Fruit fly (Drosophila melanogaster) whole organism, embryonic: ENCODE results near the gene CG4020.
A peak's percentile ranks its signal among the peaks of the same experiment; 100 is the strongest.

ENCODE experiments used
- Ada2b ChIP-seq: fragments of 200-800 bp; sonication (Bioruptor generic); IDR thresholded peaks from 2 replicates; pipeline ENCODE4 v1.3.6; 2022; ENCODE audit warnings: missing biosample characterization, missing genetic modification characterization
- Antp ChIP-seq: fragments of 200-800 bp; sonication (Bioruptor generic); optimal IDR thresholded peaks from 3 replicates; lab custom pipeline; 2016; ENCODE audit warnings: missing biosample characterization, missing genetic modification characterization
- Asciz ChIP-seq: fragments of 200-800 bp; sonication (Bioruptor generic); optimal IDR thresholded peaks from 2 replicates; lab custom pipeline; 2017; ENCODE audit warnings: missing biosample characterization, mild to moderate bottlenecking, missing genetic modification characterization, missing genetic modification reagents
- CG11696 ChIP-seq: fragments of 200-800 bp; sonication (Bioruptor generic); IDR thresholded peaks from 2 replicates; pipeline ENCODE4 v1.3.6; 2022; ENCODE audit warnings: missing biosample characterization, missing genetic modification characterization
- CG13424 ChIP-seq: fragments of 200-800 bp; sonication (Bioruptor generic); optimal IDR thresholded peaks from 2 replicates; lab custom pipeline; 2019; ENCODE audit warnings: missing biosample characterization, mild to moderate bottlenecking, missing genetic modification characterization, moderate library complexity
- CG13894 ChIP-seq: fragments of 200-800 bp; sonication (Bioruptor generic); optimal IDR thresholded peaks from 3 replicates; lab custom pipeline; 2018; ENCODE audit warnings: missing biosample characterization, mild to moderate bottlenecking, missing genetic modification characterization, moderate library complexity
- CG14014 ChIP-seq: fragments of 200-800 bp; sonication (Bioruptor generic); IDR thresholded peaks from 2 replicates; pipeline ENCODE4 v1.3.6; 2022; ENCODE audit warnings: missing biosample characterization, missing genetic modification characterization
- CG14441 ChIP-seq: fragments of 200-800 bp; sonication (Bioruptor generic); IDR thresholded peaks from 2 replicates; pipeline ENCODE4 v1.3.6; 2022; ENCODE audit warnings: missing biosample characterization, missing genetic modification characterization
- CG15601 ChIP-seq: fragments of 200-800 bp; sonication (Bioruptor generic); optimal IDR thresholded peaks from 3 replicates; lab custom pipeline; 2019; ENCODE audit warnings: missing biosample characterization, mild to moderate bottlenecking, missing genetic modification characterization, moderate library complexity
- CG16863 ChIP-seq: fragments of 200-800 bp; sonication (Bioruptor generic); optimal IDR thresholded peaks from 3 replicates; lab custom pipeline; 2016; ENCODE audit warnings: missing biosample characterization, missing genetic modification characterization
- CG17385 ChIP-seq: fragments of 200-800 bp; sonication (Bioruptor generic); optimal IDR thresholded peaks from 3 replicates; lab custom pipeline; 2018; ENCODE audit warnings: missing biosample characterization, mild to moderate bottlenecking, missing genetic modification characterization
- CG34376 ChIP-seq: fragments of 200-800 bp; sonication (Bioruptor generic); optimal IDR thresholded peaks from 2 replicates; lab custom pipeline; 2018; ENCODE audit warnings: missing biosample characterization, mild to moderate bottlenecking, missing genetic modification characterization
- CG4360 ChIP-seq: fragments of 200-800 bp; sonication (Bioruptor generic); IDR thresholded peaks from 2 replicates; pipeline ENCODE4 v1.3.6; 2022; ENCODE audit warnings: missing biosample characterization, missing genetic modification characterization
- CG6272 ChIP-seq: fragments of 200-800 bp; sonication (Bioruptor generic); IDR thresholded peaks from 2 replicates; pipeline ENCODE4 v1.3.6; 2022; ENCODE audit warnings: missing biosample characterization, missing genetic modification characterization
- Chrac-16 ChIP-seq: fragments of 200-800 bp; sonication (Bioruptor generic); optimal IDR thresholded peaks from 3 replicates; lab custom pipeline; 2016; ENCODE audit warnings: missing biosample characterization, missing genetic modification characterization
- CoRest ChIP-seq: fragments of 200-800 bp; sonication (Bioruptor generic); optimal IDR thresholded peaks from 3 replicates; lab custom pipeline; 2018; ENCODE audit warnings: missing biosample characterization, mild to moderate bottlenecking, missing genetic modification characterization, moderate library complexity
- Ets65A ChIP-seq: fragments of 200-800 bp; sonication (Bioruptor generic); peaks from one replicate; lab custom pipeline; 2016; ENCODE audit warnings: missing biosample characterization, missing genetic modification characterization
- GATAe ChIP-seq: fragments of 200-800 bp; sonication (Bioruptor generic); conservative IDR thresholded peaks from 2 replicates; pipeline ENCODE4 v1.3.6; 2022; ENCODE audit warnings: missing biosample characterization, missing genetic modification characterization
- H15 ChIP-seq: fragments of 200-800 bp; sonication (Bioruptor generic); IDR thresholded peaks from 3 replicates; pipeline ENCODE4 v1.3.6; 2022; ENCODE audit warnings: missing biosample characterization, missing genetic modification characterization
- H2.0 ChIP-seq: fragments of 200-800 bp; sonication (Bioruptor generic); IDR thresholded peaks from 2 replicates; pipeline ENCODE4 v1.3.6; 2022; ENCODE audit warnings: missing biosample characterization, missing genetic modification characterization
- MESR4 ChIP-seq: fragments of 200-800 bp; sonication (Bioruptor generic); optimal IDR thresholded peaks from 2 replicates; lab custom pipeline; 2018; ENCODE audit warnings: missing biosample characterization, mild to moderate bottlenecking, missing genetic modification characterization, moderate library complexity
- Med ChIP-seq: fragments of 200-800 bp; sonication (Bioruptor generic); peaks from one replicate; lab custom pipeline; 2016; ENCODE audit warnings: missing biosample characterization, missing genetic modification characterization, mild to moderate bottlenecking, inconsistent platforms, moderate library complexity
- Oli ChIP-seq: fragments of 200-800 bp; sonication (Bioruptor generic); optimal IDR thresholded peaks from 2 replicates; lab custom pipeline; 2018; ENCODE audit warnings: missing biosample characterization, mild to moderate bottlenecking, missing genetic modification characterization, moderate library complexity
- Pdp1 ChIP-seq, 2 experiments: fragments of 200-800 bp; sonication (Bioruptor generic); optimal IDR thresholded peaks; 3 replicates each; lab custom pipeline; 2016; ENCODE audit warnings: missing biosample characterization in 2 of 2, missing genetic modification characterization in 2 of 2, mild to moderate bottlenecking in 1 of 2, moderate library complexity in 1 of 2
- abd-A ChIP-seq: fragments of 200-800 bp; sonication (Bioruptor generic); optimal IDR thresholded peaks from 3 replicates; lab custom pipeline; 2019; ENCODE audit warnings: missing biosample characterization, mild to moderate bottlenecking, missing genetic modification characterization, moderate library complexity
- bcd ChIP-seq: fragments of 200-800 bp; sonication (Bioruptor generic); optimal IDR thresholded peaks from 2 replicates; lab custom pipeline; 2017; ENCODE audit warnings: missing biosample characterization, mild to moderate bottlenecking, missing genetic modification characterization
- br ChIP-seq: fragments of >200 bp; optimal IDR thresholded peaks from 2 replicates; lab custom pipeline; 2017
- caup ChIP-seq: fragments of 200-800 bp; sonication (Bioruptor generic); optimal IDR thresholded peaks from 3 replicates; lab custom pipeline; 2017; ENCODE audit warnings: missing biosample characterization, mild to moderate bottlenecking, missing genetic modification characterization, moderate library complexity; ENCODE audit not compliant: severe bottlenecking
- cg ChIP-seq: fragments of 200-800 bp; sonication (Bioruptor generic); optimal IDR thresholded peaks from 3 replicates; lab custom pipeline; 2019; ENCODE audit warnings: missing biosample characterization, mild to moderate bottlenecking, missing genetic modification characterization, moderate library complexity
- crp ChIP-seq, 2 experiments: fragments of 200-800 bp; sonication (Bioruptor generic); optimal IDR thresholded peaks; 2 replicates in 1 of 2; 3 replicates in 1 of 2; lab custom pipeline; 2017; ENCODE audit warnings: missing biosample characterization in 2 of 2, missing genetic modification characterization in 2 of 2, mild to moderate bottlenecking in 1 of 2, moderate library complexity in 1 of 2
- exex ChIP-seq: fragments of 200-800 bp; sonication (Bioruptor generic); optimal IDR thresholded peaks from 4 replicates; lab custom pipeline; 2018; ENCODE audit warnings: missing biosample characterization, mild to moderate bottlenecking, missing genetic modification characterization, moderate library complexity
- fru ChIP-seq: fragments of >200 bp; optimal IDR thresholded peaks from 2 replicates; lab custom pipeline; 2017
- gce ChIP-seq: fragments of 200-800 bp; sonication (Bioruptor generic); IDR thresholded peaks from 3 replicates; pipeline ENCODE4 v1.3.6; 2022; ENCODE audit warnings: missing biosample characterization, missing genetic modification characterization
- gfzf ChIP-seq: fragments of 200-800 bp; sonication (Bioruptor generic); optimal IDR thresholded peaks from 2 replicates; lab custom pipeline; 2016; ENCODE audit warnings: missing biosample characterization, mild to moderate bottlenecking, missing genetic modification characterization, moderate library complexity
- grn ChIP-seq: fragments of 200-800 bp; sonication (Bioruptor generic); optimal IDR thresholded peaks from 3 replicates; lab custom pipeline; 2017; ENCODE audit warnings: missing biosample characterization, missing genetic modification characterization
- inv ChIP-seq: fragments of 200-800 bp; sonication (Bioruptor generic); IDR thresholded peaks from 2 replicates; pipeline ENCODE4 v1.3.6; 2022; ENCODE audit warnings: missing biosample characterization, missing genetic modification characterization; ENCODE audit not compliant: partially characterized antibody
- lab ChIP-seq: fragments of 200-800 bp; sonication (Bioruptor generic); optimal IDR thresholded peaks from 3 replicates; lab custom pipeline; 2017; ENCODE audit warnings: missing biosample characterization, missing genetic modification characterization, mild to moderate bottlenecking, moderate library complexity, missing genetic modification reagents
- mirr ChIP-seq: fragments of 200-800 bp; sonication (Bioruptor generic); optimal IDR thresholded peaks from 3 replicates; lab custom pipeline; 2018; ENCODE audit warnings: missing biosample characterization, mild to moderate bottlenecking, missing genetic modification characterization
- nau ChIP-seq: fragments of 200-800 bp; sonication (Bioruptor generic); optimal IDR thresholded peaks from 3 replicates; lab custom pipeline; 2017; ENCODE audit warnings: missing biosample characterization, mild to moderate bottlenecking, missing genetic modification characterization, missing genetic modification reagents
- nerfin-2 ChIP-seq: fragments of 200-800 bp; sonication (Bioruptor generic); IDR thresholded peaks from 2 replicates; pipeline ENCODE4 v1.3.6; 2022; ENCODE audit warnings: missing biosample characterization, missing genetic modification characterization; ENCODE audit not compliant: partially characterized antibody
- p53 ChIP-seq: fragments of 200-800 bp; sonication (Bioruptor generic); optimal IDR thresholded peaks from 2 replicates; lab custom pipeline; 2016; ENCODE audit warnings: missing biosample characterization, missing genetic modification characterization
- pros ChIP-seq: fragments of 200-800 bp; sonication (Bioruptor generic); optimal IDR thresholded peaks from 3 replicates; lab custom pipeline; 2019; ENCODE audit warnings: missing biosample characterization, mild to moderate bottlenecking, missing genetic modification characterization, moderate library complexity
- run ChIP-seq: fragments of 200-800 bp; sonication (Bioruptor generic); optimal IDR thresholded peaks from 3 replicates; lab custom pipeline; 2018; ENCODE audit warnings: missing biosample characterization, mild to moderate bottlenecking, missing genetic modification characterization
- sd ChIP-seq: fragments of 200-800 bp; sonication (Bioruptor generic); optimal IDR thresholded peaks from 3 replicates; lab custom pipeline; 2018; ENCODE audit warnings: missing biosample characterization, mild to moderate bottlenecking, missing genetic modification characterization, moderate library complexity
- sens ChIP-seq: fragments of 200-800 bp; sonication (Bioruptor generic); peaks from one replicate; lab custom pipeline; 2016; ENCODE audit warnings: missing biosample characterization, missing genetic modification characterization
- sima ChIP-seq: fragments of 200-800 bp; sonication (Bioruptor generic); optimal IDR thresholded peaks from 2 replicates; lab custom pipeline; 2016; ENCODE audit warnings: missing biosample characterization, missing genetic modification characterization
- sob ChIP-seq: fragments of 200-800 bp; sonication (Bioruptor generic); IDR thresholded peaks from 2 replicates; pipeline ENCODE4 v1.3.6; 2022; ENCODE audit warnings: missing biosample characterization, missing genetic modification characterization

The CG4020 gene

DNA sequence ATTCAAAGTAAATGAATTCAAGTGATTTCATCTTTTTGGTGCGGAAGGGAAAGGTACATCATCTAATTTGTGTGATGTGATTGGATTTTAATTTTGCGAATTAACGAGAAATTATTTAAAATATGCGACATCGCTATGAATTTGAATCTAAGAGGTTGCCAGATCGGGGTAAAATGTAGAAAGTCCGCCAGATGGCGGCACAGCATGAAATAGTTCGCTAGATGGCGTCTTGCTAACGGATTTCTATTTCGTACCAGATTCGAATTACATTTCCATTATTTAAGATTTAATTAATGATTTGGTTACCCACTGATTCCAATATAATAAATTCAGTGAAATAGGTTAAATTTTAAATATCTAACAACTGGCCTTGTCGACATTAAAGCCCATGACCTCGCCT lies 22.2 kb upstream of the CG4020 start (continued):
- peak; percentile 7 for TF ChIP-seq bcd (GFP tag; lab: Kevin White, UChicago)
- 0 out of 3 replicates have a peak, but pooled peaks have one; percentile 42 for TF ChIP-seq H15
- TF ChIP-seq CG13424 (tag; lab: Kevin White, UChicago): peak; percentile 1
- peak; percentile 20 for TF ChIP-seq CG16863 (GFP tag; lab: Kevin White, UChicago)

DNA sequence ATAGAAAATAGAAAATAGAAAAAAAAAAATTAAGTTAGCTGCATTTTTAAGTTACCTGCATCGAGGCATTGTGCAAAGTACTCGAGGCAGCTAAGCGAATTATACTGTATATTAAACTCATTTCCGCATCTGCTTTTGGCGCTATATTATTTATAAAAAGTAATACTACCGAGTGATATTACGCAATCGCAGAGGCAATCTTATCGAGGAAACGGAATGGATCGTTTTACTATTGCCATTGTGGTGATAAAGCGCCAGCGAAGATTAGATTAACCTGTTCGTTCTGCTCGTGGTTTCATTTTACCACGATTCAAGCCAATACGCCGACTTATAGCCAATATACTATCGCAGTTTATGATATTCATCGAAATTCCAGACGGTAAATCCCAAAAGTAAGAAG lies 21.3 kb upstream of the CG4020 start:
- no peak for TF ChIP-seq CG13894
- TF ChIP-seq gce: no peak
- no peak for TF ChIP-seq CG11696 (GFP tag; lab: Robert Waterston, UW)
- no peak for TF ChIP-seq CG13424 (tag; lab: Kevin White, UChicago)
- peak in 1 of 2 experiments; percentile 88 for TF ChIP-seq Pdp1 (GFP tag; optimal IDR thresholded peaks at IDR 0.05; lab: Kevin White, UChicago)
- TF ChIP-seq fru (lab: Kevin White, UChicago): no peak
- peak; percentile 22; the same call in 1 of the 2 replicates for TF ChIP-seq GATAe (GFP tag; lab: Robert Waterston, UW)
- TF ChIP-seq sd: peak; percentile 48
- TF ChIP-seq exex (tag; lab: Kevin White, UChicago): peak; percentile 39
- no peak for TF ChIP-seq CG14014 (GFP tag; lab: Robert Waterston, UW)
- no peak for TF ChIP-seq Chrac-16 (GFP tag; lab: Kevin White, UChicago)
- TF ChIP-seq CG14441 (GFP tag; lab: Robert Waterston, UW): no peak
- TF ChIP-seq Asciz (GFP tag; lab: Kevin White, UChicago): no peak
- no peak for TF ChIP-seq Ets65A (GFP tag; lab: Kevin White, UChicago)
- no peak for TF ChIP-seq CG6272
- no peak for TF ChIP-seq Antp (GFP tag; lab: Kevin White, UChicago)
- TF ChIP-seq Med (GFP tag; lab: Kevin White, UChicago): peak; percentile 24
- TF ChIP-seq, all 482 proteins: peak for 5

DNA sequence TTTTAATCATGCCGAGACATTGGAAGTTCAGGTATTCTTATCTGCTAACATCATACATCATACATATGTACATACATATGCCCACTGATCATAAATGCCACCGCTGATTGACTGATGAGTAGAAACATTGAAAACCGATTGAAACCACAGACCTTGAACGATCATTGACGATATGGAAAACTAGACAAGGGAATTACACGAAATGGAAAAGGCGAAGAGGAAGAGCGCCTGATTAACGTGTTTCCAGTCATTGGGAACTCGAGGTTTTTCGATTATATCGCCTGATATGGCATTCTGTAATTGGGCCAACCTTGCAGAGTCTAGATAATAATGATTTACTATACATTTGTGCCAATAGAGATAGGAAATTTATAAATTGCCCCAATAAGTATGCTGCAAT lies 20.7 kb upstream of the CG4020 start:
- TF ChIP-seq lab (GFP tag; lab: Kevin White, UChicago): peak; percentile 83
- peak; percentile 32 for TF ChIP-seq run (tag; lab: Kevin White, UChicago)
- TF ChIP-seq CG15601 (tag; lab: Kevin White, UChicago): peak; percentile 30
- TF ChIP-seq exex (tag; lab: Kevin White, UChicago): peak; percentile 94
- TF ChIP-seq mirr (GFP tag; lab: Kevin White, UChicago): peak; percentile 96
- TF ChIP-seq CG17385 (GFP tag; lab: Kevin White, UChicago): peak; percentile 61
- peak; percentile 65 for TF ChIP-seq grn
- TF ChIP-seq Ets65A (GFP tag; lab: Kevin White, UChicago): no peak
- TF ChIP-seq crp (GFP tag; optimal IDR thresholded peaks at IDR 0.05; lab: Kevin White, UChicago): no peak
- peak; percentile 92 for TF ChIP-seq CG34376
- TF ChIP-seq CoRest (tag; lab: Kevin White, UChicago): no peak
- peak; percentile 4 for TF ChIP-seq sens (GFP tag; lab: Kevin White, UChicago)
- TF ChIP-seq caup (GFP tag; lab: Kevin White, UChicago): peak; percentile 76

DNA sequence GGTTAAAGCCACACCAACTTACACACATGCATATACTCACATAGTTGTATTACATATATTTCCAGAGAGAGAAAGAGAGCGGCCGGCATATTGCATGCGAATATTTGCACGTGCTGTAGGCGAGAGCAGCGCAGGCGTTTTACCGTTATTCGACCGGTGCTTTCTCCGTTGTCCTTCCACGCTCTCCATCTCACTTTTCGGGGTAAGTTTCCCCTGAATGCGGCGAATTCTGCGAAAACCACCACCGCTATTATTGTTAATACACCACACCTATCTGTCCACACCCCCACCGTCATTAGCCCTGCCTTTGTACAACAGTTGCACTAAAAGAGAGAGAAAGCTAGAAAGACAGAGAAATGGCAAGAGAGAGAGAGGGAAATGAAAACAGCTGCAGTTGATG lies 20.0 kb upstream of the CG4020 start:
- TF ChIP-seq p53 (GFP tag; lab: Kevin White, UChicago): no peak
- no peak for TF ChIP-seq nerfin-2 (GFP tag; lab: Robert Waterston, UW)
- TF ChIP-seq fru (lab: Kevin White, UChicago): no peak
- TF ChIP-seq MESR4 (GFP tag; lab: Kevin White, UChicago): no peak
- no peak for TF ChIP-seq inv
- TF ChIP-seq sob (GFP tag; lab: Robert Waterston, UW): no peak
- TF ChIP-seq nau: no peak
- TF ChIP-seq CG4360 (GFP tag; lab: Robert Waterston, UW): no peak
- TF ChIP-seq Ada2b (GFP tag; lab: Robert Waterston, UW): no peak
- TF ChIP-seq abd-A (tag; lab: Kevin White, UChicago): peak; percentile 3
- TF ChIP-seq sima (GFP tag; lab: Kevin White, UChicago): no peak
- TF ChIP-seq gfzf (GFP tag; lab: Kevin White, UChicago): no peak
- peak; percentile 72 for TF ChIP-seq pros (GFP tag; lab: Kevin White, UChicago)
- TF ChIP-seq H2.0: no peak
- peak; percentile 23 for TF ChIP-seq cg (GFP tag; lab: Kevin White, UChicago)
- TF ChIP-seq gce: no peak
- TF ChIP-seq br (lab: Kevin White, UChicago): no peak
- TF ChIP-seq Oli (tag; lab: Kevin White, UChicago): no peak
